Worm (Caenorhabditis elegans): ENCODE results near the gene glt-7.

The glt-7 gene

ce11 chrIV:558735-559284 lies 26.9 kb downstream of the glt-7 start, which contains the start of gene efn-4:
efn-4 (plus strand) TSS chrIV:559234.
- TF ChIP-seq egl-27 (tag; optimal IDR thresholded peaks at IDR 0.05) (no peak), unc-55 (GFP tag; optimal IDR thresholded peaks at IDR 0.05) (no peak), nhr-237 (tag; optimal IDR thresholded peaks at IDR 0.05) (no peak), crh-2 (tag; optimal IDR thresholded peaks at IDR 0.05) (no peak), sma-3 (GFP tag; optimal IDR thresholded peaks at IDR 0.05) (no peak), ceh-16 (tag; optimal IDR thresholded peaks at IDR 0.05) (no peak), unc-39 (tag; optimal IDR thresholded peaks at IDR 0.05) (no peak), lsy-2 (tag; optimal IDR thresholded peaks at IDR 0.05) (no peak), Y55F3AM.14 (GFP tag; optimal IDR thresholded peaks at IDR 0.05) (no peak), ztf-4 (tag; optimal IDR thresholded peaks at IDR 0.05) (no peak), lin-13 (GFP tag; optimal IDR thresholded peaks at IDR 0.05) (no peak)

DNA sequence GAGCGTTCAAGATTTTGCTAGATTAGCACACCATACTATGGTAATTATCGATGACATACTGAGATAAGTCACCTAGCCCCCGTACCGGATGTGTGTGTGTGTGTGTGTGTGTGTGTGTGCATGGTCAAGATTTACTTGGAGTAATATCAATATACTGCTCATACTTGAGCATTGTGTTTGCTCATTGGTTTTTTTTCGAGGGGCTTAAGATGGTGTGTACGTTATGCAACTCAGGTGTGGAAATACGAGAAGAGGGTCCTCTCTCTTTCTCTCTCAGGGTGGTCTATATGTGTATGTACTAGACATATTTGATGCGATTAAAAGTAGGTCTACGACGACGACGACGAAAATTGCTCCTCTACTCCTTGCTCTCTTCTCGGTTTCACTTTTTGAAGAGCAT lies 28.4 kb downstream of the glt-7 start:
- TF ChIP-seq elt-1 (tag; optimal IDR thresholded peaks at IDR 0.05) (no peak), nhr-23 (tag; optimal IDR thresholded peaks at IDR 0.05) (no peak)

DNA sequence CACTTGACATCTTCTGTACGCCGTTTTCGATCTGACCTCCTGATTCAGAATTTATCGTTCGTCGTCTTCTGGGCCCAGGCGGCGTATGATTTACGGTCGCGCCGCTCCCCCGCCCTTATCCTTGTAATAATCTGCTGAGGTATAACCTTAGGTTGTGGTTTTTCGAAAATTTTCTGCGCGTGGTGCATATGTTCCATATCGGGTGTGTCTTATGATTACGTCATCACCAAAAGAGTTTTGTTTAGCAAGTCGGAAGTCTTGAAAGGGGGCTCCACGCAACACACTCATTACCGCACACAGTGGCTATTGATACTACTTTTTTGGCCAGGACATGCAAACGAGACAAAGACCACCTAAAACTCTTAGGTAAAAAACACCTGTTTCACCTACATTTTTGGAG lies 28.8 kb downstream of the glt-7 start:
- no peak for TF ChIP-seq sem-4 (tag; optimal IDR thresholded peaks at IDR 0.05)

ce11 chrIV:563417-563816 lies 31.5 kb downstream of the glt-7 start:
- TF ChIP-seq nhr-77 (tag; optimal IDR thresholded peaks at IDR 0.05) (no peak), nhr-11 (tag; optimal IDR thresholded peaks at IDR 0.05) (no peak), sma-3 (GFP tag; optimal IDR thresholded peaks at IDR 0.05) (no peak), ztf-11 (tag; optimal IDR thresholded peaks at IDR 0.05) (no peak), zag-1 (tag; optimal IDR thresholded peaks at IDR 0.05) (no peak), unc-55 (GFP tag; optimal IDR thresholded peaks at IDR 0.05) (no peak), nhr-6 (tag; optimal IDR thresholded peaks at IDR 0.05) (no peak), gmeb-1 (tag; optimal IDR thresholded peaks at IDR 0.05) (no peak), unc-62 (GFP tag; optimal IDR thresholded peaks at IDR 0.05) (no peak), nhr-10 (tag; optimal IDR thresholded peaks at IDR 0.05) (no peak)

DNA sequence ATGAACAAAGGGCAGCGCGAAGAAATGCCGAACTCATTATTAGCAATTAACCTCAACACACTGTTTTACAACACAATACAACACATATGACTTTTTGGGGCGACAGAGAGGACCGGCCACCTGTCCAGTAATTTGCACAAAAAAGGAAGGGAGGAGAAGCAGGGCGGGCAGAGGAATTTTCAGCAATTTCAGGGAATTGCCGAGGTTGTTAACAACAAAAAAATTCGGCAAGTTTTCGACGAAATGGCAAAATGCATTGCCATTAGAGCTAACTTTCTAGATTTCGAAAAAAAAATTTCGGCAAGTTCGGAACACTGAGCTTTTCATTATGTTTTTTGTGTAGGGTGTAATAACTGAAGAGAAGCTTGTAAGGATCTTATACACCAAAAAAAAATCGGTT lies 32.1 kb downstream of the glt-7 start:
- TF ChIP-seq nhr-10 (tag; optimal IDR thresholded peaks at IDR 0.05) (no peak), lin-11 (tag; optimal IDR thresholded peaks at IDR 0.05) (no peak), alr-1 (tag; optimal IDR thresholded peaks at IDR 0.05) (no peak), lin-13 (GFP tag; optimal IDR thresholded peaks at IDR 0.05) (no peak), nhr-129 (tag; optimal IDR thresholded peaks at IDR 0.05) (no peak), peb-1 (tag; optimal IDR thresholded peaks at IDR 0.05) (no peak), nhr-11 (tag; optimal IDR thresholded peaks at IDR 0.05) (no peak), dmd-4 (tag; optimal IDR thresholded peaks at IDR 0.05) (no peak), snpc-4 (tag; optimal IDR thresholded peaks at IDR 0.05) (no peak), mbf-1 (tag; optimal IDR thresholded peaks at IDR 0.05) (no peak), ceh-82 (tag; optimal IDR thresholded peaks at IDR 0.05) (no peak), elt-3 (tag; optimal IDR thresholded peaks at IDR 0.05) (no peak), nhr-21 (tag; optimal IDR thresholded peaks at IDR 0.05) (no peak)

ce11 chrIV:570799-571300 lies 38.9 kb downstream of the glt-7 start, which contains the start of gene F56A11.5:
F56A11.5 (minus strand) TSS chrIV:570849.
- no peak for TF ChIP-seq lin-11 (tag; optimal IDR thresholded peaks at IDR 0.05)
- TF ChIP-seq ceh-16 (tag; optimal IDR thresholded peaks at IDR 0.05), result no peak
- TF ChIP-seq sma-3 (GFP tag; optimal IDR thresholded peaks at IDR 0.05), result no peak
- TF ChIP-seq egl-27 (tag; optimal IDR thresholded peaks at IDR 0.05), result no peak
- TF ChIP-seq elt-3 (tag; optimal IDR thresholded peaks at IDR 0.05), result no peak
- no peak for TF ChIP-seq nhr-237 (tag; optimal IDR thresholded peaks at IDR 0.05)
- no peak for TF ChIP-seq alr-1 (tag; optimal IDR thresholded peaks at IDR 0.05)
- TF ChIP-seq nhr-129 (tag; optimal IDR thresholded peaks at IDR 0.05), result no peak
- no peak for TF ChIP-seq ztf-1 (GFP tag; conservative IDR thresholded peaks at IDR 0.05)
- TF ChIP-seq nhr-11 (tag; optimal IDR thresholded peaks at IDR 0.05), result no peak
- TF ChIP-seq nhr-25 (tag; optimal IDR thresholded peaks at IDR 0.05), result no peak
- no peak for TF ChIP-seq nhr-77 (tag; optimal IDR thresholded peaks at IDR 0.05)
- no peak for TF ChIP-seq C34F6.9 (tag; optimal IDR thresholded peaks at IDR 0.05)
- no peak for TF ChIP-seq Y55F3AM.14 (GFP tag; optimal IDR thresholded peaks at IDR 0.05)
- TF ChIP-seq R02D3.7 (tag; optimal IDR thresholded peaks at IDR 0.05), result no peak
- no peak for TF ChIP-seq skn-1 (tag; optimal IDR thresholded peaks at IDR 0.05)
- no peak for TF ChIP-seq lin-13 (GFP tag; optimal IDR thresholded peaks at IDR 0.05)
- no peak for TF ChIP-seq gmeb-1 (tag; optimal IDR thresholded peaks at IDR 0.05)
- no peak for TF ChIP-seq unc-39 (tag; optimal IDR thresholded peaks at IDR 0.05)
- no peak for TF ChIP-seq nhr-21 (tag; optimal IDR thresholded peaks at IDR 0.05)
